Worm (Caenorhabditis elegans): ENCODE data around the gene mksr-1.

Gene mksr-1

ce11 chrX:1072152-1072551 lies 3.2 kb upstream of the mksr-1 start, which contains the start of gene lim-6:
Gene lim-6, plus strand, starts transcription at chrX:1072452.
- TF ChIP-seq ztf-22 (GFP tag; optimal IDR thresholded peaks at IDR 0.05) = no peak
- TF ChIP-seq xnd-1 (tag; optimal IDR thresholded peaks at IDR 0.05) = no peak
- no peak for TF ChIP-seq hmg-1.2 (GFP tag; IDR thresholded peaks at IDR 0.05)
- TF ChIP-seq atf-7 (tag; optimal IDR thresholded peaks at IDR 0.05) = no peak

- TF ChIP-seq rcor-1 (GFP tag; IDR thresholded peaks at IDR 0.05) (peak; percentile 44; the same call in 1 of the 2 replicates), rpc-1 (optimal IDR thresholded peaks at IDR 0.05) (peak; percentile 31), rpc-1 (tag; optimal IDR thresholded peaks at IDR 0.05) (peak; percentile 58), ztf-25 (GFP tag; IDR thresholded peaks at IDR 0.05) (0 out of 2 replicates have a peak, but pooled peaks have one; percentile 27), Y56A3A.18 (GFP tag; IDR thresholded peaks at IDR 0.05) (peak; percentile 68; the same call in 1 of the 2 replicates), B0261.1 (tag; optimal IDR thresholded peaks at IDR 0.05) (peak; percentile 55), hmg-1.2 (GFP tag; IDR thresholded peaks at IDR 0.05) (peak; percentile 61; the same call in 1 of the 2 replicates), lin-26 (GFP tag; IDR thresholded peaks at IDR 0.05) (peak; percentile 71), nfyb-1 (GFP tag; IDR thresholded peaks at IDR 0.05) (peak; percentile 45; the same call in 1 of the 2 replicates), dox-1 (GFP tag; IDR thresholded peaks at IDR 0.05) (peak; percentile 66), tbp1 (GFP tag; optimal IDR thresholded peaks at IDR 0.05) (peak; percentile 80)
Observed at ce11 chrX:1070585-1070984, 1.7 kb upstream of the mksr-1 start.

- TF ChIP-seq lin-40 (tag; optimal IDR thresholded peaks at IDR 0.05) (peak; percentile 50), pbrm-1 (GFP tag; IDR thresholded peaks at IDR 0.05) (peak; percentile 29; the same call in 1 of the 2 replicates), K11D2.4 (GFP tag; IDR thresholded peaks at IDR 0.05) (peak; percentile 50; the same call in 1 of the 2 replicates), egrh-3 (GFP tag; IDR thresholded peaks at IDR 0.05) (peak; percentile 92), K12H6.12 (tag; optimal IDR thresholded peaks at IDR 0.05) (peak; percentile 72), atf-7 (tag; optimal IDR thresholded peaks at IDR 0.05) (peak; percentile 3), nhr-120 (GFP tag; IDR thresholded peaks at IDR 0.05) (no peak), somi-1 (GFP tag; optimal IDR thresholded peaks at IDR 0.05) (no peak), chd-7 (tag; optimal IDR thresholded peaks at IDR 0.05) (peak; percentile 63), mcd-1 (GFP tag; IDR thresholded peaks at IDR 0.05) (peak; percentile 52), egl-18 (GFP tag; IDR thresholded peaks at IDR 0.05) (no peak), hmg-1.2 (GFP tag; IDR thresholded peaks at IDR 0.05) (peak; percentile 34; the same call in 1 of the 2 replicates), ceh-79 (tag; optimal IDR thresholded peaks at IDR 0.05) (no peak), cebp-1 (GFP tag; IDR thresholded peaks at IDR 0.05) (no peak), cebp-1 (tag; optimal IDR thresholded peaks at IDR 0.05) (peak; percentile 46), C06A6.2 (GFP tag; conservative IDR thresholded peaks at IDR 0.05) (0 out of 2 replicates have a peak, but pooled peaks have one; percentile 15), zfh-2 (GFP tag; conservative IDR thresholded peaks at IDR 0.05) (peak; percentile 98), F10E7.11 (tag; optimal IDR thresholded peaks at IDR 0.05) (peak; percentile 28)
Observed at ce11 chrX:1064064-1064463, 4.9 kb downstream of the mksr-1 start.

ce11 chrX:1062403-1063073 lies 6.4 kb downstream of the mksr-1 start, which contains the start of gene unc-1:
Gene unc-1, minus strand, starts transcription at chrX:1062453.
- no peak for TF ChIP-seq lin-26 (GFP tag; IDR thresholded peaks at IDR 0.05)
- peak; percentile 46; the same call in 1 of the 2 replicates for TF ChIP-seq zfh-2 (GFP tag; conservative IDR thresholded peaks at IDR 0.05)

ce11 chrX:1060705-1061104 lies 8.2 kb downstream of the mksr-1 start:
- TF ChIP-seq madf-3 (GFP tag; IDR thresholded peaks at IDR 0.05) = 0 out of 2 replicates have a peak, but pooled peaks have one; percentile 10
- TF ChIP-seq bed-1 (GFP tag; IDR thresholded peaks at IDR 0.05) = no peak
